Fruit fly (Drosophila melanogaster) whole organism, embryonic: ENCODE measurements around the gene CG16710.

ENCODE experiments used
- Asciz ChIP-seq: fragments of 200-800 bp; sonication (Bioruptor generic); optimal IDR thresholded peaks from 2 replicates; lab custom pipeline; 2017; ENCODE audit warnings: missing biosample characterization, mild to moderate bottlenecking, missing genetic modification characterization, missing genetic modification reagents
- B-H1 ChIP-seq: fragments of 200-800 bp; sonication (Bioruptor generic); IDR thresholded peaks from 3 replicates; pipeline ENCODE4 v1.3.6; 2022; ENCODE audit warnings: missing biosample characterization, missing genetic modification characterization
- CG10274 ChIP-seq: fragments of 200-800 bp; sonication (Bioruptor generic); optimal IDR thresholded peaks from 3 replicates; lab custom pipeline; 2017; ENCODE audit warnings: missing biosample characterization, mild to moderate bottlenecking, missing genetic modification characterization
- CG10654 ChIP-seq: fragments of 200-800 bp; sonication (Bioruptor generic); optimal IDR thresholded peaks from 2 replicates; lab custom pipeline; 2016; ENCODE audit warnings: missing biosample characterization, missing genetic modification characterization
- CG11456 ChIP-seq: fragments of 200-800 bp; sonication (Bioruptor generic); IDR thresholded peaks from 3 replicates; pipeline ENCODE4 v1.3.6; 2022; ENCODE audit warnings: missing biosample characterization, missing genetic modification characterization
- CG12155 ChIP-seq: fragments of 200-800 bp; sonication (Bioruptor generic); optimal IDR thresholded peaks from 3 replicates; lab custom pipeline; 2016; ENCODE audit warnings: missing biosample characterization, missing genetic modification characterization
- CG14050 ChIP-seq: fragments of 200-800 bp; sonication (Bioruptor generic); IDR thresholded peaks from 3 replicates; pipeline ENCODE4 v1.3.6; 2022; ENCODE audit warnings: missing biosample characterization, missing genetic modification characterization
- CG14710 ChIP-seq: fragments of 200-800 bp; sonication (Bioruptor generic); optimal IDR thresholded peaks from 3 replicates; lab custom pipeline; 2019; ENCODE audit warnings: missing biosample characterization, mild to moderate bottlenecking, missing genetic modification characterization, moderate library complexity
- CG15011 ChIP-seq: fragments of 200-800 bp; sonication (Bioruptor generic); optimal IDR thresholded peaks from 3 replicates; lab custom pipeline; 2018; ENCODE audit warnings: missing biosample characterization, mild to moderate bottlenecking, missing genetic modification characterization
- CG15269 ChIP-seq: fragments of 200-800 bp; sonication (Bioruptor generic); optimal IDR thresholded peaks from 2 replicates; lab custom pipeline; 2018; ENCODE audit warnings: missing biosample characterization, mild to moderate bottlenecking, missing genetic modification characterization, moderate library complexity
- CG15479 ChIP-seq: fragments of 200-800 bp; sonication (Bioruptor generic); optimal IDR thresholded peaks from 3 replicates; lab custom pipeline; 2019; ENCODE audit warnings: missing biosample characterization, mild to moderate bottlenecking, missing genetic modification characterization, moderate library complexity
- CG15514 ChIP-seq: fragments of 200-800 bp; sonication (Bioruptor generic); optimal IDR thresholded peaks from 3 replicates; lab custom pipeline; 2017; ENCODE audit warnings: missing biosample characterization, missing genetic modification characterization, mild to moderate bottlenecking, moderate library complexity, missing genetic modification reagents
- CG16863 ChIP-seq: fragments of 200-800 bp; sonication (Bioruptor generic); optimal IDR thresholded peaks from 3 replicates; lab custom pipeline; 2016; ENCODE audit warnings: missing biosample characterization, missing genetic modification characterization
- CG17361 ChIP-seq: fragments of 200-800 bp; sonication (Bioruptor generic); IDR thresholded peaks from 3 replicates; pipeline ENCODE4 v1.3.6; 2022; ENCODE audit warnings: missing biosample characterization, missing genetic modification characterization
- CG18476 ChIP-seq: fragments of 200-800 bp; sonication (Bioruptor generic); optimal IDR thresholded peaks from 2 replicates; lab custom pipeline; 2016; ENCODE audit warnings: missing biosample characterization, mild to moderate bottlenecking, missing genetic modification characterization
- CG31224 ChIP-seq: fragments of 200-800 bp; sonication (Bioruptor generic); IDR thresholded peaks from 2 replicates; pipeline ENCODE4 v1.3.6; 2022; ENCODE audit warnings: missing biosample characterization, missing genetic modification characterization
- CG3995 ChIP-seq: fragments of 200-800 bp; sonication (Bioruptor generic); optimal IDR thresholded peaks from 3 replicates; lab custom pipeline; 2016; ENCODE audit warnings: missing biosample characterization, missing genetic modification characterization
- CG6765 ChIP-seq: fragments of 200-800 bp; sonication (Bioruptor generic); optimal IDR thresholded peaks from 3 replicates; lab custom pipeline; 2017; ENCODE audit warnings: missing biosample characterization, mild to moderate bottlenecking, missing genetic modification characterization
- CG6791 ChIP-seq: fragments of 200-800 bp; sonication (Bioruptor generic); IDR thresholded peaks from 3 replicates; pipeline ENCODE4 v1.3.6; 2022; ENCODE audit warnings: missing biosample characterization, missing genetic modification characterization; ENCODE audit not compliant: partially characterized antibody
- CG7556 ChIP-seq: fragments of 200-800 bp; sonication (Bioruptor generic); optimal IDR thresholded peaks from 2 replicates; lab custom pipeline; 2017; ENCODE audit warnings: missing biosample characterization, mild to moderate bottlenecking, missing genetic modification characterization
- Dref ChIP-seq: fragments of 200-800 bp; sonication (Bioruptor generic); IDR thresholded peaks from 2 replicates; pipeline ENCODE4 v1.3.6; 2022; ENCODE audit warnings: missing biosample characterization, missing genetic modification characterization
- Ets97D ChIP-seq: fragments of 200-800 bp; sonication (Bioruptor generic); optimal IDR thresholded peaks from 3 replicates; lab custom pipeline; 2016; ENCODE audit warnings: missing biosample characterization, missing genetic modification characterization
- HmgZ ChIP-seq: fragments of 200-800 bp; sonication (Bioruptor generic); optimal IDR thresholded peaks from 2 replicates; lab custom pipeline; 2018; ENCODE audit warnings: missing biosample characterization, mild to moderate bottlenecking, missing genetic modification characterization
- Hr78 ChIP-seq, 2 experiments: fragments of 200-800 bp in 1 of 2; fragments of >200 bp in 1 of 2; sonication (Bioruptor generic) in 1 of 2; optimal IDR thresholded peaks; 2 replicates each; lab custom pipeline; 2017 to 2019; ENCODE audit warnings: missing biosample characterization in 2 of 2, missing genetic modification characterization in 2 of 2, mild to moderate bottlenecking in 1 of 2, moderate library complexity in 1 of 2
- Lhr ChIP-seq: fragments of 200-800 bp; sonication (Bioruptor generic); optimal IDR thresholded peaks from 3 replicates; lab custom pipeline; 2017; ENCODE audit warnings: mild to moderate bottlenecking, missing biosample characterization, missing genetic modification reagents, missing genetic modification characterization
- Six4 ChIP-seq: fragments of 200-800 bp; sonication (Bioruptor generic); optimal IDR thresholded peaks from 2 replicates; lab custom pipeline; 2016; ENCODE audit warnings: missing biosample characterization, missing genetic modification characterization
- Ssrp ChIP-seq: fragments of 200-800 bp; sonication (Bioruptor generic); optimal IDR thresholded peaks from 2 replicates; lab custom pipeline; 2018; ENCODE audit warnings: missing biosample characterization, mild to moderate bottlenecking, missing genetic modification characterization, moderate library complexity
- abd-A ChIP-seq: fragments of 200-800 bp; sonication (Bioruptor generic); optimal IDR thresholded peaks from 3 replicates; lab custom pipeline; 2019; ENCODE audit warnings: missing biosample characterization, mild to moderate bottlenecking, missing genetic modification characterization, moderate library complexity
- al ChIP-seq: fragments of 200-800 bp; sonication (Bioruptor generic); IDR thresholded peaks from 2 replicates; pipeline ENCODE4 v1.3.6; 2022; ENCODE audit warnings: missing biosample characterization, missing genetic modification characterization
- bab2 ChIP-seq: fragments of 200-800 bp; sonication (Bioruptor generic); optimal IDR thresholded peaks from 2 replicates; lab custom pipeline; 2016; ENCODE audit warnings: missing biosample characterization, missing genetic modification characterization
- dan ChIP-seq: fragments of 200-800 bp; sonication (Bioruptor generic); IDR thresholded peaks from 2 replicates; pipeline ENCODE4 v1.3.6; 2022; ENCODE audit warnings: missing biosample characterization, missing genetic modification characterization
- danr ChIP-seq: fragments of 200-800 bp; sonication (Bioruptor generic); IDR thresholded peaks from 2 replicates; pipeline ENCODE4 v1.3.6; 2022; ENCODE audit warnings: missing biosample characterization, missing genetic modification characterization
- dimm ChIP-seq: fragments of 200-800 bp; sonication (Bioruptor generic); IDR thresholded peaks from 2 replicates; pipeline ENCODE4 v1.3.6; 2022; ENCODE audit warnings: missing biosample characterization, missing genetic modification characterization
- gt ChIP-seq: fragments of 200-800 bp; sonication (Bioruptor generic); IDR thresholded peaks from 2 replicates; pipeline ENCODE4 v1.3.6; 2022; ENCODE audit warnings: missing biosample characterization, missing genetic modification characterization
- hkb ChIP-seq, 2 experiments: fragments of 200-800 bp in 1 of 2; fragments of >200 bp in 1 of 2; sonication (Bioruptor generic) in 1 of 2; IDR thresholded peaks in 1 of 2; optimal IDR thresholded peaks in 1 of 2; 2 replicates each; pipeline versions ENCODE4 v1.3.6 to Lab custom; 2017 to 2022; ENCODE audit warnings: missing biosample characterization in 1 of 2, missing genetic modification characterization in 1 of 2
- lov ChIP-seq, 2 experiments: fragments of 200-800 bp in 1 of 2; fragments of >200 bp in 1 of 2; sonication (Bioruptor generic) in 1 of 2; IDR thresholded peaks in 1 of 2; optimal IDR thresholded peaks in 1 of 2; 2 replicates in 1 of 2; 3 replicates in 1 of 2; pipeline versions ENCODE4 v1.3.6 to Lab custom; 2017 to 2022; ENCODE audit warnings: missing biosample characterization in 1 of 2, missing genetic modification characterization in 1 of 2
- nom ChIP-seq: fragments of 200-800 bp; sonication (Bioruptor generic); optimal IDR thresholded peaks from 2 replicates; lab custom pipeline; 2017; ENCODE audit warnings: missing biosample characterization, missing genetic modification characterization, mild to moderate bottlenecking, moderate library complexity, missing genetic modification reagents
- peb ChIP-seq: fragments of 200-800 bp; sonication (Bioruptor generic); IDR thresholded peaks from 2 replicates; pipeline ENCODE4 v1.3.6; 2022; ENCODE audit warnings: missing biosample characterization, missing genetic modification characterization
- pnt ChIP-seq: fragments of 200-800 bp; sonication (Bioruptor generic); optimal IDR thresholded peaks from 3 replicates; lab custom pipeline; 2016; ENCODE audit warnings: missing biosample characterization, missing genetic modification characterization
- sc ChIP-seq, 3 experiments: fragments of >200 bp in 2 of 3; fragments of 200-800 bp in 1 of 3; sonication (Bioruptor generic) in 1 of 3; optimal IDR thresholded peaks; 2 replicates in 2 of 3; 3 replicates in 1 of 3; lab custom pipeline; 2017; ENCODE audit warnings: mild to moderate bottlenecking in 1 of 3, missing biosample characterization in 1 of 3, missing genetic modification characterization in 1 of 3, missing genetic modification reagents in 1 of 3
- sens-2 ChIP-seq: fragments of 200-800 bp; sonication (Bioruptor generic); IDR thresholded peaks from 2 replicates; pipeline ENCODE4 v1.3.6; 2022; ENCODE audit warnings: missing biosample characterization, missing genetic modification characterization
- toy ChIP-seq: fragments of 200-800 bp; sonication (Bioruptor generic); IDR thresholded peaks from 2 replicates; pipeline ENCODE4 v1.3.6; 2022; ENCODE audit warnings: missing biosample characterization, missing genetic modification characterization
- unc-4 ChIP-seq: fragments of 200-800 bp; sonication (Bioruptor generic); IDR thresholded peaks from 2 replicates; pipeline ENCODE4 v1.3.6; 2022; ENCODE audit warnings: missing biosample characterization, missing genetic modification characterization; ENCODE audit not compliant: partially characterized antibody
- yki ChIP-seq: fragments of >200 bp; optimal IDR thresholded peaks from 3 replicates; lab custom pipeline; 2018
- zen2 ChIP-seq: fragments of 200-800 bp; sonication (Bioruptor generic); IDR thresholded peaks from 3 replicates; pipeline ENCODE4 v1.3.6; 2022; ENCODE audit warnings: missing biosample characterization, missing genetic modification characterization; ENCODE audit not compliant: partially characterized antibody
- zfh1 ChIP-seq: fragments of 200-800 bp; sonication (Bioruptor generic); IDR thresholded peaks from 3 replicates; pipeline ENCODE4 v1.3.6; 2022; ENCODE audit warnings: missing biosample characterization, missing genetic modification characterization

The CG16710 gene

DNA sequence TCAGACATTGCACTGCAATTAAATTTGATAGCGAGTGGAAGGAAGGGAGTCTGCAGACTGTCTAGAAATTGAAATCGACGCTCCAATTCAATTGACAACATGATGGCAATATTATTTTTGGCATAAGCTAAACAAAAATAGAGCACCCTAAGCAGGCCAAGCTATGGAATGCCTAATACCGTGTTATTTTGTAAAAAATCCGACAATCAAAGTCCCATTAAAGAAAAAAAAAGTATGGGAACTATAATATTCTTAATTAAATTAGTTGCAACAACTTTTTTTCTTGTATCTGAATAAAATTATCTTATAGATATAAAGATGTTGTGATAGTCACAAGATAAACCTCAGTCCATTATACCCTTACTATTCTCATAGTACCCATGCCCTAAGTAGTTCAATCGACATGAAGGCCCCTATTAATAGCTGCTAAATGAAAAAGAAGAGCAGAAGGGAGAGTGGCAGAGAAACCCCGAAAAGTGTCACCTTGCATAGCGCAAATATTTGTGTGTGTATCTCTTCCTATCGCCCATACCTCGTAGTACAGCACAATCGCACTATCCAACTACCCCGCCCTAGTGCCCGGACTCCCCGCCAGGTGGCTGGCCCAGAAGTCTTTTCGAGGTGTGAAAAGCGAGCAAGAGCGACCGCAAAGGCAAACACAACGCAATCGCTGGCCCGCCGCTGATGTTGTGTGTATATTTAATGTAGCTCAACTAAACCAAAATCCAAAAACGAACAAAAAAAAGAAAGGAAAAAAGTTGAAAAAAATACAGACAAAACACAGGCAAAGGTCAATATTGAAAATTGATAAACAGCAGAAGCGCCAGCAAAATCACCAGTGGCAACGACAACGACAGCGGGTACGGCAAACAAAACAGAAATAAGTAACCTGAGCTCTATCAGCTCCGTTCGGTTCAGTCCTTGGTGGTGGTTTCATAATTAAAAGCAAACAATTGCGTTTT is 24.7 kb upstream of the CG16710 start (continued):
- TF ChIP-seq unc-4 (GFP tag; lab: Robert Waterston, UW): no peak
- TF ChIP-seq Hr78 (GFP tag; optimal IDR thresholded peaks at IDR 0.05; lab: Kevin White, UChicago): peak in 1 of 2 experiments; percentile 79
- no peak for TF ChIP-seq CG11456 (GFP tag; lab: Robert Waterston, UW)
- TF ChIP-seq Lhr (GFP tag; lab: Kevin White, UChicago): peak; percentile 60
- peak; percentile 36; the same call in 1 of the 2 replicates for TF ChIP-seq al
- TF ChIP-seq CG15269 (tag; lab: Kevin White, UChicago): peak; percentile 48
- TF ChIP-seq gt (GFP tag; lab: Robert Waterston, UW): no peak
- TF ChIP-seq CG15011 (GFP tag; lab: Kevin White, UChicago): peak; percentile 80
- TF ChIP-seq CG6765 (GFP tag; lab: Kevin White, UChicago): peak; percentile 62
- TF ChIP-seq peb (GFP tag; lab: Robert Waterston, UW): no peak
- TF ChIP-seq CG16863 (GFP tag; lab: Kevin White, UChicago): peak; percentile 62
- TF ChIP-seq dan (GFP tag; lab: Robert Waterston, UW): no peak
- TF ChIP-seq CG3995: no peak
- peak; percentile 50; the same call in 1 of the 2 replicates for TF ChIP-seq sens-2 (GFP tag; lab: Robert Waterston, UW)
- no peak for TF ChIP-seq yki (lab: Kevin White, UChicago)
- TF ChIP-seq B-H1 (GFP tag; lab: Robert Waterston, UW): no peak; the same call in 2 of the 3 replicates
- TF ChIP-seq sc (optimal IDR thresholded peaks at IDR 0.05; lab: Kevin White, UChicago): no peak
- peak; percentile 61 for TF ChIP-seq sc (GFP tag; optimal IDR thresholded peaks at IDR 0.05; lab: Kevin White, UChicago)
- no peak for TF ChIP-seq dimm
- TF ChIP-seq HmgZ (tag; lab: Kevin White, UChicago): peak; percentile 66
- TF ChIP-seq toy (GFP tag; lab: Robert Waterston, UW): no peak
- TF ChIP-seq CG14710: peak; percentile 76
- no peak for TF ChIP-seq Six4 (GFP tag; lab: Kevin White, UChicago)
- TF ChIP-seq Dref (GFP tag; lab: Robert Waterston, UW): no peak
- TF ChIP-seq danr (GFP tag; lab: Robert Waterston, UW): no peak; the same call in 1 of the 2 replicates
- peak; percentile 67 for TF ChIP-seq CG17361 (GFP tag; lab: Robert Waterston, UW)
- 0 out of 3 replicates have a peak, but pooled peaks have one; percentile 35 for TF ChIP-seq CG14050 (GFP tag; lab: Robert Waterston, UW)
- TF ChIP-seq CG6791 (GFP tag; lab: Robert Waterston, UW): no peak
- TF ChIP-seq CG15479 (GFP tag; lab: Kevin White, UChicago): peak; percentile 35
- no peak for TF ChIP-seq CG18476
- TF ChIP-seq Ssrp (tag; lab: Kevin White, UChicago): no peak
- TF ChIP-seq bab2 (GFP tag; lab: Kevin White, UChicago): peak; percentile 58
- peak; percentile 87 for TF ChIP-seq CG15514
- TF ChIP-seq nom (GFP tag; lab: Kevin White, UChicago): peak; percentile 0
- TF ChIP-seq abd-A (tag; lab: Kevin White, UChicago): peak; percentile 9
- TF ChIP-seq zfh1: peak; percentile 64; the same call in 2 of the 3 replicates
- no peak for TF ChIP-seq hkb (optimal IDR thresholded peaks at IDR 0.05; lab: Kevin White, UChicago)
- 0 out of 2 replicates have a peak, but pooled peaks have one; percentile 18 for TF ChIP-seq hkb (GFP tag; IDR thresholded peaks at IDR 0.05; lab: Robert Waterston, UW)
- peak; percentile 37 for TF ChIP-seq pnt (GFP tag; lab: Kevin White, UChicago)
- TF ChIP-seq CG10274: peak; percentile 24
- TF ChIP-seq Asciz (GFP tag; lab: Kevin White, UChicago): peak; percentile 84
- TF ChIP-seq zen2 (GFP tag; lab: Robert Waterston, UW): no peak
- peak; percentile 22 for TF ChIP-seq CG10654
- TF ChIP-seq CG7556: peak; percentile 78
- no peak for TF ChIP-seq CG31224
- no peak for TF ChIP-seq CG12155 (GFP tag; lab: Kevin White, UChicago)
- TF ChIP-seq Ets97D (GFP tag; lab: Kevin White, UChicago): no peak
- TF ChIP-seq lov (optimal IDR thresholded peaks at IDR 0.05; lab: Kevin White, UChicago): no peak
- peak; percentile 81; the same call in 1 of the 3 replicates for TF ChIP-seq lov (GFP tag; IDR thresholded peaks at IDR 0.05; lab: Robert Waterston, UW)
